Fruit fly (Drosophila melanogaster) whole organism, adult: Measurements from ENCODE around the gene Oatp33Eb.

Experiments used
- CG7101 ChIP-seq: fragments of 200-800 bp; sonication (Bioruptor generic); optimal IDR thresholded peaks from 2 replicates; lab custom pipeline; 2018; ENCODE audit warnings: missing biosample characterization, mild to moderate bottlenecking, missing genetic modification characterization, moderate library complexity
- Clk ChIP-seq: fragments of 200-800 bp; sonication (Bioruptor generic); optimal IDR thresholded peaks from 2 replicates; lab custom pipeline; 2017; ENCODE audit warnings: missing biosample characterization, missing genetic modification characterization
- Crg-1 ChIP-seq: fragments of 200-800 bp; sonication (Bioruptor generic); optimal IDR thresholded peaks from 2 replicates; lab custom pipeline; 2016; ENCODE audit warnings: missing biosample characterization, missing genetic modification characterization
- Mnt ChIP-seq: fragments of 200-800 bp; sonication (Bioruptor generic); optimal IDR thresholded peaks from 2 replicates; lab custom pipeline; 2016; ENCODE audit warnings: missing biosample characterization, mild to moderate bottlenecking, missing genetic modification characterization
- cnc ChIP-seq, 2 experiments: fragments of >200 bp; optimal IDR thresholded peaks; 2 replicates each; lab custom pipeline; 2017
- ovo ChIP-seq: fragments of 200-800 bp; sonication (Bioruptor generic); optimal IDR thresholded peaks from 2 replicates; lab custom pipeline; 2016; ENCODE audit warnings: missing biosample characterization, missing genetic modification characterization
- tj ChIP-seq: fragments of 200-800 bp; sonication (Bioruptor generic); optimal IDR thresholded peaks from 3 replicates; lab custom pipeline; 2017; ENCODE audit warnings: missing biosample characterization, mild to moderate bottlenecking, missing genetic modification characterization, moderate library complexity
- toe ChIP-seq: fragments of 200-800 bp; sonication (Bioruptor generic); optimal IDR thresholded peaks from 2 replicates; lab custom pipeline; 2016; ENCODE audit warnings: missing biosample characterization, missing genetic modification characterization

- TF ChIP-seq Mnt (GFP tag; lab: Kevin White, UChicago) (no peak), tj (no peak), CG7101 (tag; lab: Kevin White, UChicago) (no peak), Clk (GFP tag; lab: Kevin White, UChicago) (no peak), Crg-1 (GFP tag; lab: Kevin White, UChicago) (no peak), ovo (no peak), toe (GFP tag; lab: Kevin White, UChicago) (no peak), cnc (optimal IDR thresholded peaks at IDR 0.05; lab: Kevin White, UChicago) (no peak)
Measured at dm6 chr2L:12415485-12416137, 32.7 kb upstream of the Oatp33Eb start.
